Fruit fly (Drosophila melanogaster) whole organism, embryonic: ENCODE results near the gene CG45105.
A peak's percentile ranks its signal among the peaks of the same experiment; 100 is the strongest.

Source experiments
- Adf1 ChIP-seq: fragments of 200-800 bp; sonication (Bioruptor generic); IDR thresholded peaks from 2 replicates; pipeline ENCODE4 v1.3.6; 2022; ENCODE audit warnings: missing biosample characterization, missing genetic modification characterization
- Asciz ChIP-seq: fragments of 200-800 bp; sonication (Bioruptor generic); optimal IDR thresholded peaks from 2 replicates; lab custom pipeline; 2017; ENCODE audit warnings: missing biosample characterization, mild to moderate bottlenecking, missing genetic modification characterization, missing genetic modification reagents
- B-H1 ChIP-seq: fragments of 200-800 bp; sonication (Bioruptor generic); IDR thresholded peaks from 3 replicates; pipeline ENCODE4 v1.3.6; 2022; ENCODE audit warnings: missing biosample characterization, missing genetic modification characterization
- Bteb2 ChIP-seq: fragments of 200-800 bp; sonication (Bioruptor generic); optimal IDR thresholded peaks from 2 replicates; lab custom pipeline; 2016; ENCODE audit warnings: missing biosample characterization, missing genetic modification characterization
- CG10209 ChIP-seq: fragments of 200-800 bp; sonication (Bioruptor generic); optimal IDR thresholded peaks from 3 replicates; lab custom pipeline; 2017; ENCODE audit warnings: missing biosample characterization, mild to moderate bottlenecking, missing genetic modification characterization, missing genetic modification reagents
- CG10959 ChIP-seq: fragments of 200-800 bp; sonication (Bioruptor generic); IDR thresholded peaks from 2 replicates; pipeline ENCODE4 v1.3.6; 2022; ENCODE audit warnings: missing biosample characterization, missing genetic modification characterization
- CG11456 ChIP-seq: fragments of 200-800 bp; sonication (Bioruptor generic); IDR thresholded peaks from 3 replicates; pipeline ENCODE4 v1.3.6; 2022; ENCODE audit warnings: missing biosample characterization, missing genetic modification characterization
- CG11696 ChIP-seq: fragments of 200-800 bp; sonication (Bioruptor generic); IDR thresholded peaks from 2 replicates; pipeline ENCODE4 v1.3.6; 2022; ENCODE audit warnings: missing biosample characterization, missing genetic modification characterization
- CG13296 ChIP-seq: fragments of 200-800 bp; sonication (Bioruptor generic); optimal IDR thresholded peaks from 3 replicates; lab custom pipeline; 2018; ENCODE audit warnings: missing biosample characterization, mild to moderate bottlenecking, missing genetic modification characterization
- CG15011 ChIP-seq: fragments of 200-800 bp; sonication (Bioruptor generic); optimal IDR thresholded peaks from 3 replicates; lab custom pipeline; 2018; ENCODE audit warnings: missing biosample characterization, mild to moderate bottlenecking, missing genetic modification characterization
- CG1529 ChIP-seq: fragments of 200-800 bp; sonication (Bioruptor generic); optimal IDR thresholded peaks from 3 replicates; lab custom pipeline; 2018; ENCODE audit warnings: missing biosample characterization, missing genetic modification characterization
- CG15479 ChIP-seq: fragments of 200-800 bp; sonication (Bioruptor generic); optimal IDR thresholded peaks from 3 replicates; lab custom pipeline; 2019; ENCODE audit warnings: missing biosample characterization, mild to moderate bottlenecking, missing genetic modification characterization, moderate library complexity
- CG17359 ChIP-seq: fragments of 200-800 bp; sonication (Bioruptor generic); optimal IDR thresholded peaks from 3 replicates; lab custom pipeline; 2018; ENCODE audit warnings: missing biosample characterization, mild to moderate bottlenecking, missing genetic modification characterization, moderate library complexity
- CG1832 ChIP-seq: fragments of 200-800 bp; sonication (Bioruptor generic); optimal IDR thresholded peaks from 2 replicates; lab custom pipeline; 2017; ENCODE audit warnings: missing biosample characterization, mild to moderate bottlenecking, missing genetic modification characterization, inconsistent platforms
- CG2678 ChIP-seq: fragments of 200-800 bp; sonication (Bioruptor generic); optimal IDR thresholded peaks from 3 replicates; lab custom pipeline; 2019; ENCODE audit warnings: missing biosample characterization, mild to moderate bottlenecking, missing genetic modification characterization, moderate library complexity
- CG32772 ChIP-seq: fragments of 200-800 bp; sonication (Bioruptor generic); IDR thresholded peaks from 2 replicates; pipeline ENCODE4 v1.3.6; 2022; ENCODE audit warnings: missing biosample characterization, missing genetic modification characterization
- CG4328 ChIP-seq: fragments of 200-800 bp; sonication (Bioruptor generic); optimal IDR thresholded peaks from 3 replicates; lab custom pipeline; 2017; ENCODE audit warnings: missing biosample characterization, missing genetic modification reagents, missing genetic modification characterization
- CG4617 ChIP-seq: fragments of 200-800 bp; sonication (Bioruptor generic); optimal IDR thresholded peaks from 3 replicates; lab custom pipeline; 2016; ENCODE audit warnings: missing biosample characterization, missing genetic modification characterization, borderline replicate concordance
- CG4854 ChIP-seq: fragments of 200-800 bp; sonication (Bioruptor generic); optimal IDR thresholded peaks from 2 replicates; lab custom pipeline; 2016; ENCODE audit warnings: missing biosample characterization, missing genetic modification characterization, inconsistent platforms
- CG5953 ChIP-seq: fragments of 200-800 bp; sonication (Bioruptor generic); IDR thresholded peaks from 2 replicates; pipeline ENCODE4 v1.3.6; 2022; ENCODE audit warnings: missing biosample characterization, missing genetic modification characterization
- CG6683 ChIP-seq: fragments of 200-800 bp; sonication (Bioruptor generic); optimal IDR thresholded peaks from 2 replicates; lab custom pipeline; 2017; ENCODE audit warnings: missing biosample characterization, mild to moderate bottlenecking, missing genetic modification characterization, missing genetic modification reagents
- CG7556 ChIP-seq: fragments of 200-800 bp; sonication (Bioruptor generic); optimal IDR thresholded peaks from 2 replicates; lab custom pipeline; 2017; ENCODE audit warnings: missing biosample characterization, mild to moderate bottlenecking, missing genetic modification characterization
- CG7786 ChIP-seq: fragments of 200-800 bp; sonication (Bioruptor generic); optimal IDR thresholded peaks from 2 replicates; lab custom pipeline; 2016; ENCODE audit warnings: missing biosample characterization, missing genetic modification characterization
- CTCF ChIP-seq: fragments of 200-800 bp; sonication (Bioruptor generic); optimal IDR thresholded peaks from 2 replicates; lab custom pipeline; 2017; ENCODE audit warnings: missing biosample characterization, mild to moderate bottlenecking, missing genetic modification characterization, moderate library complexity
- Chrac-16 ChIP-seq: fragments of 200-800 bp; sonication (Bioruptor generic); optimal IDR thresholded peaks from 3 replicates; lab custom pipeline; 2016; ENCODE audit warnings: missing biosample characterization, missing genetic modification characterization
- D19A ChIP-seq: fragments of 200-800 bp; optimal IDR thresholded peaks from 3 replicates; lab custom pipeline; 2019; ENCODE audit warnings: missing biosample characterization, mild to moderate bottlenecking, missing genetic modification characterization, moderate library complexity
- Dbx ChIP-seq: fragments of 200-800 bp; sonication (Bioruptor generic); IDR thresholded peaks from 3 replicates; pipeline ENCODE4 v1.3.6; 2022; ENCODE audit warnings: missing biosample characterization, missing genetic modification characterization
- E2f2 ChIP-seq: fragments of 200-800 bp; sonication (Bioruptor generic); IDR thresholded peaks from 2 replicates; pipeline ENCODE4 v1.3.6; 2022; ENCODE audit warnings: missing biosample characterization, missing genetic modification characterization
- Fer1 ChIP-seq: fragments of 200-800 bp; sonication (Bioruptor generic); optimal IDR thresholded peaks from 2 replicates; lab custom pipeline; 2017; ENCODE audit warnings: missing biosample characterization, mild to moderate bottlenecking, missing genetic modification characterization
- Hmr ChIP-seq: fragments of 200-800 bp; sonication (Bioruptor generic); optimal IDR thresholded peaks from 3 replicates; lab custom pipeline; 2017; ENCODE audit warnings: mild to moderate bottlenecking, missing biosample characterization, missing genetic modification reagents, missing genetic modification characterization
- Lhr ChIP-seq: fragments of 200-800 bp; sonication (Bioruptor generic); optimal IDR thresholded peaks from 3 replicates; lab custom pipeline; 2017; ENCODE audit warnings: mild to moderate bottlenecking, missing biosample characterization, missing genetic modification reagents, missing genetic modification characterization
- Nf-YC ChIP-seq: fragments of 200-800 bp; optimal IDR thresholded peaks from 3 replicates; lab custom pipeline; 2019; ENCODE audit warnings: missing biosample characterization, mild to moderate bottlenecking, missing genetic modification characterization, moderate library complexity
- NfI ChIP-seq: fragments of 200-800 bp; sonication (Bioruptor generic); optimal IDR thresholded peaks from 3 replicates; lab custom pipeline; 2018; ENCODE audit warnings: missing biosample characterization, mild to moderate bottlenecking, missing genetic modification characterization, moderate library complexity
- Oaz ChIP-seq: fragments of 200-800 bp; sonication (Bioruptor generic); IDR thresholded peaks from 2 replicates; pipeline ENCODE4 v1.3.6; 2022; ENCODE audit warnings: missing biosample characterization, missing genetic modification characterization
- YL-1 ChIP-seq: fragments of 200-800 bp; sonication (Bioruptor generic); optimal IDR thresholded peaks from 3 replicates; lab custom pipeline; 2017; ENCODE audit warnings: missing biosample characterization, mild to moderate bottlenecking, missing genetic modification characterization
- amos ChIP-seq: fragments of 200-800 bp; sonication (Bioruptor generic); IDR thresholded peaks from 2 replicates; pipeline ENCODE4 v1.3.6; 2022; ENCODE audit warnings: missing biosample characterization, missing genetic modification characterization; ENCODE audit not compliant: partially characterized antibody
- ash1 ChIP-seq: fragments of 200-800 bp; sonication (Bioruptor generic); optimal IDR thresholded peaks from 2 replicates; lab custom pipeline; 2018; ENCODE audit warnings: missing biosample characterization, mild to moderate bottlenecking, missing genetic modification characterization
- chif ChIP-seq, 2 experiments: fragments of 200-800 bp; sonication (Bioruptor generic); optimal IDR thresholded peaks; 3 replicates each; lab custom pipeline; 2016; ENCODE audit warnings: missing biosample characterization in 2 of 2, missing genetic modification characterization in 2 of 2
- chn ChIP-seq: fragments of 200-800 bp; sonication (Bioruptor generic); optimal IDR thresholded peaks from 2 replicates; lab custom pipeline; 2016; ENCODE audit warnings: missing biosample characterization, missing genetic modification characterization
- ems ChIP-seq: fragments of 200-800 bp; sonication (Bioruptor generic); optimal IDR thresholded peaks from 3 replicates; lab custom pipeline; 2016; ENCODE audit warnings: missing biosample characterization, missing genetic modification characterization
- esg ChIP-seq: fragments of 200-800 bp; sonication (Bioruptor generic); conservative IDR thresholded peaks from 2 replicates; pipeline ENCODE4 v1.3.6; 2022; ENCODE audit warnings: missing biosample characterization, missing genetic modification characterization
- fd96Cb ChIP-seq: fragments of 200-800 bp; sonication (Bioruptor generic); optimal IDR thresholded peaks from 2 replicates; lab custom pipeline; 2018; ENCODE audit warnings: missing biosample characterization, mild to moderate bottlenecking, missing genetic modification characterization, moderate library complexity
- gce ChIP-seq: fragments of 200-800 bp; sonication (Bioruptor generic); IDR thresholded peaks from 3 replicates; pipeline ENCODE4 v1.3.6; 2022; ENCODE audit warnings: missing biosample characterization, missing genetic modification characterization
- gfzf ChIP-seq: fragments of 200-800 bp; sonication (Bioruptor generic); optimal IDR thresholded peaks from 2 replicates; lab custom pipeline; 2016; ENCODE audit warnings: missing biosample characterization, mild to moderate bottlenecking, missing genetic modification characterization, moderate library complexity
- klu ChIP-seq: fragments of 200-800 bp; sonication (Bioruptor generic); IDR thresholded peaks from 2 replicates; pipeline ENCODE4 v1.3.6; 2022; ENCODE audit warnings: missing biosample characterization, missing genetic modification characterization
- pb ChIP-seq: fragments of 200-800 bp; sonication (Bioruptor generic); optimal IDR thresholded peaks from 3 replicates; lab custom pipeline; 2016; ENCODE audit warnings: missing biosample characterization, missing genetic modification characterization
- slou ChIP-seq: fragments of 200-800 bp; sonication (Bioruptor generic); optimal IDR thresholded peaks from 3 replicates; lab custom pipeline; 2016; ENCODE audit warnings: missing biosample characterization, missing genetic modification characterization
- tgo ChIP-seq: fragments of 200-800 bp; sonication (Bioruptor generic); IDR thresholded peaks from 3 replicates; pipeline ENCODE4 v1.3.6; 2022; ENCODE audit warnings: missing biosample characterization, missing genetic modification characterization
- trem ChIP-seq: fragments of 200-800 bp; optimal IDR thresholded peaks from 3 replicates; lab custom pipeline; 2019; ENCODE audit warnings: missing biosample characterization, mild to moderate bottlenecking, missing genetic modification characterization, moderate library complexity
- ttk ChIP-seq: fragments of 200-800 bp; sonication (Bioruptor generic); IDR thresholded peaks from 2 replicates; pipeline ENCODE4 v2.1.2; 2022; ENCODE audit warnings: missing biosample characterization, missing genetic modification characterization
- vnd ChIP-seq: fragments of 200-800 bp; sonication (Bioruptor generic); IDR thresholded peaks from 3 replicates; pipeline ENCODE4 v1.3.6; 2022; ENCODE audit warnings: missing biosample characterization, missing genetic modification characterization; ENCODE audit not compliant: partially characterized antibody
- zen2 ChIP-seq: fragments of 200-800 bp; sonication (Bioruptor generic); IDR thresholded peaks from 3 replicates; pipeline ENCODE4 v1.3.6; 2022; ENCODE audit warnings: missing biosample characterization, missing genetic modification characterization; ENCODE audit not compliant: partially characterized antibody

Gene CG45105

DNA sequence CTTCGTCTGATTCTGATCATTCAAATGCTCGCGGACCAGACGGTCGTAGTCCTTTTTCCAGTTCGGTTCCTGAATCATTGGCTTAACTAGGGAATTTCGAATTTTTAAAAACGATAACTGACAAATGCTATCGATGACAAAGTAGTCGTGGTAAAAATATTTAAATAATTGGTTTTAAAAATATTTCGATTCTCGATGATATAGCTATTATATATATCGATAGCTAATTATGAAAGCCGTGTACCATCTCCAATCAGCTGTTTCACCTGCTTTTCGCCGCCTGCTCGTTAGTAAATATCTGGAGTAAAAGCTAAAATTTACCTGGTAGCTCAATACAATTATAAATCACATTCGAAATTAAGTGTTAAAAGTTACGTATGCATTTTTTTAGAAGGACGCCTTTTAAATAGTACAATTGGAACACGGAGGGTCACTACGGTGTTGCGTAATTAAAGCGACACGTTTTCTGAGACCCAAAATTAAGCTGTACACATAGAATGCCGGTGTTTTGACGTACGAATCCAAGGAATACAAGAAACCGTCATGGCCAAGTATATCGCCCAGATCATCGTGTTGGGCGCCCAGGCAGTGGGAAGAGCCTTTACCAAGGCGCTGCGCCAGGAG lies 15.9 kb upstream of the CG45105 start, which contains the start of the genes CG5478 and blp (continued):
- TF ChIP-seq CG4854 (GFP tag; lab: Kevin White, UChicago) (no peak), Asciz (GFP tag; lab: Kevin White, UChicago) (no peak), CG15479 (GFP tag; lab: Kevin White, UChicago) (no peak), chn (no peak), gfzf (GFP tag; lab: Kevin White, UChicago) (no peak), CG4617 (GFP tag; lab: Kevin White, UChicago) (no peak), Lhr (no peak), CG5953 (GFP tag; lab: Robert Waterston, UW) (no peak), chif (GFP tag; optimal IDR thresholded peaks at IDR 0.05; lab: Kevin White, UChicago) (no peak), zen2 (GFP tag; lab: Robert Waterston, UW) (peak; percentile 91), gce (GFP tag; lab: Robert Waterston, UW) (no peak), Chrac-16 (GFP tag; lab: Kevin White, UChicago) (no peak), tgo (GFP tag; lab: Robert Waterston, UW) (no peak), CG13296 (GFP tag; lab: Kevin White, UChicago) (no peak), ttk (GFP tag; lab: Robert Waterston, UW) (no peak), CG10209 (no peak), CG1529 (GFP tag; lab: Kevin White, UChicago) (no peak), ems (no peak), CG11456 (GFP tag; lab: Robert Waterston, UW) (no peak), CG7786 (GFP tag; lab: Kevin White, UChicago) (no peak), Adf1 (GFP tag; lab: Robert Waterston, UW) (no peak), esg (GFP tag; lab: Robert Waterston, UW) (no peak), vnd (GFP tag; lab: Robert Waterston, UW) (peak; percentile 81), slou (GFP tag; lab: Kevin White, UChicago) (no peak), CG4328 (no peak), CG6683 (GFP tag; lab: Kevin White, UChicago) (no peak), E2f2 (GFP tag; lab: Robert Waterston, UW) (peak; percentile 93), CG10959 (no peak), ash1 (GFP tag; lab: Kevin White, UChicago) (no peak), pb (no peak), CG15011 (GFP tag; lab: Kevin White, UChicago) (no peak), D19A (tag; lab: Kevin White, UChicago) (no peak), CG17359 (tag; lab: Kevin White, UChicago) (no peak), Oaz (GFP tag; lab: Robert Waterston, UW) (no peak), Nf-YC (tag; lab: Kevin White, UChicago) (no peak), amos (GFP tag; lab: Robert Waterston, UW) (peak; percentile 87), CG32772 (GFP tag; lab: Robert Waterston, UW) (no peak), YL-1 (peak; percentile 50), Bteb2 (GFP tag; lab: Kevin White, UChicago) (no peak), NfI (no peak), trem (tag; lab: Kevin White, UChicago) (peak; percentile 49), Dbx (GFP tag; lab: Robert Waterston, UW) (no peak), CG2678 (tag; lab: Kevin White, UChicago) (no peak), CG1832 (GFP tag; lab: Kevin White, UChicago) (no peak), klu (GFP tag; lab: Robert Waterston, UW) (no peak), Hmr (GFP tag; lab: Kevin White, UChicago) (no peak), fd96Cb (tag; lab: Kevin White, UChicago) (no peak), CG7556 (no peak), CG11696 (no peak), CTCF (GFP tag; lab: Kevin White, UChicago) (no peak), B-H1 (GFP tag; lab: Robert Waterston, UW) (no peak), Fer1 (no peak)
